Fruit fly (Drosophila melanogaster): ENCODE results near the gene Atg8a.
A peak's percentile ranks its signal among the peaks of the same experiment; 100 is the strongest.

Gene Atg8a

dm6 chrX:10745590-10745953 is 22.6 kb downstream of the Atg8a start:
- TF ChIP-seq ttk (optimal IDR thresholded peaks at IDR 0.05), result no peak
- TF ChIP-seq psq (optimal IDR thresholded peaks at IDR 0.05), result no peak
- no peak for TF ChIP-seq Myc (optimal IDR thresholded peaks at IDR 0.05)
- TF ChIP-seq insv (optimal IDR thresholded peaks at IDR 0.05), result no peak
- TF ChIP-seq h (optimal IDR thresholded peaks at IDR 0.05), result no peak
- TF ChIP-seq Sin3A (optimal IDR thresholded peaks at IDR 0.05), result no peak

DNA sequence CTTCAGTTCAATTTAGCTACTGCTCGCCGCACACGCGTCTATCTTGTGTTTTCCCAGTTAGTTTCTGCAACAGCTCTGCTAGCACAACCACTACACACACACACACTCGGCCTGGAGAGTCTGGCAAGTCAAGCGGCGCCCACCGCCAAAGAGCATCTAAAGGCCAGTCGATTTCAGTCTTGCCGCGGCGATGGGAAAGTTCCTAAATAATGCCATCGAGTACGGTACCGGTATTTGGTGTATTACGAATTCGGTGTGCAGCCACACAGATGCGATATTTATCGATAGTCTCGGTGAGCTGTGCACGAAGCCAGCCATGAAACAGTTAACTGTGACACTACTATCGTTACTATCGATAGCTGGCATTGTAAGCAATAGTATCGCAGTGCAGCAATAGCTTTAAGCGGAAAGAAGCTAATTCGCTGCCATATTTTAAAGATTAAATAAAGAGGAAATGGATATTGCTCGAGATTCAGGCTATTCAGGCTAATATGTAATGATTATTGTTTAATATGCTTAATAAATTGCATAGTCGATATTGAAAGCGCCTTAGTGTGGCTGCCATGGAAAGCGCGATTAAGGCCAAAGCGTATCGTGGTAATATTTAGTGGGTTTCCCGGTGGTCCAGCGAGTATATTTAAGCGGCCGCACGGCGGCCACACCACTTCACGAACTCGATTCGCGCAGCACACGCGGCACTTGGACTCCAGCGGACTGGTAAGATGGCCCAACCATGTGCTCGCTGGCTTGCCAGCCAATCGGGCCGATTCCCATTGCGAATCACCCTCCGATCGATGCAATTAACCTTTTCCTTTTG is 23.2 kb downstream of the Atg8a start, which contains the start of gene stx:
TSS of gene stx (minus strand) at position 171 of the 817 bp plus-strand sequence.
- TF ChIP-seq psq (optimal IDR thresholded peaks at IDR 0.05) (no peak), Myc (optimal IDR thresholded peaks at IDR 0.05) (no peak), ttk (optimal IDR thresholded peaks at IDR 0.05) (no peak), Sin3A (optimal IDR thresholded peaks at IDR 0.05) (peak; percentile 100), h (optimal IDR thresholded peaks at IDR 0.05) (no peak), insv (optimal IDR thresholded peaks at IDR 0.05) (peak; percentile 3)

dm6 chrX:10744315-10744767 is 23.8 kb downstream of the Atg8a start, which contains the start of gene ras:
Gene ras, plus strand, starts transcription at chrX:10744502.
- TF ChIP-seq Myc (optimal IDR thresholded peaks at IDR 0.05), result no peak

dm6 chrX:10743825-10744224 is 24.3 kb downstream of the Atg8a start:
- no peak for TF ChIP-seq ttk (optimal IDR thresholded peaks at IDR 0.05)
- no peak for TF ChIP-seq Sin3A (optimal IDR thresholded peaks at IDR 0.05)

DNA sequence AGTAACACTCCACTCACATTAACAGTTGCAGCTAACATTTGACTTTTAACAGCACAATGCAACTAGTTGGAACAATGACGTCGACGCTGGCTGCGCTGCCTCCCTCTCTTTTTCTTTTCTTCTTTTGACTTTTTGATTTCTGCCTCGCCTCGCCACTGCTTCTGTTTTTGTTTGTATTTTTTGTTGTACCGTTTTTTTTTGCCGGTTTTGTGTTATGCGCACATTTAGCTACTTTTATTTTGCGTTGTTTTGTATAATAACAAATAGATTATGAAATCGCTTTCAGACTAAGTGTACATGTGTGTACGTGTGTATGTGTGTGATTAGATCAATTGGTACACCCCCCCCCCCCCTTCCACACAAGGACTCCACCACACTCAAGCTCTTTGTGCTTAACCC is 25.6 kb downstream of the Atg8a start:
- TF ChIP-seq Myc (optimal IDR thresholded peaks at IDR 0.05) (no peak), Sin3A (optimal IDR thresholded peaks at IDR 0.05) (no peak), h (optimal IDR thresholded peaks at IDR 0.05) (no peak), ttk (optimal IDR thresholded peaks at IDR 0.05) (no peak), psq (optimal IDR thresholded peaks at IDR 0.05) (no peak), insv (optimal IDR thresholded peaks at IDR 0.05) (no peak)

dm6 chrX:10741754-10742577 is 26.2 kb downstream of the Atg8a start:
- no peak for TF ChIP-seq ttk (optimal IDR thresholded peaks at IDR 0.05)
- peak; percentile 9 for TF ChIP-seq psq (optimal IDR thresholded peaks at IDR 0.05)

- TF ChIP-seq Sin3A (optimal IDR thresholded peaks at IDR 0.05), result no peak
Observed at dm6 chrX:10740953-10741500, 27.1 kb downstream of the Atg8a start.

DNA sequence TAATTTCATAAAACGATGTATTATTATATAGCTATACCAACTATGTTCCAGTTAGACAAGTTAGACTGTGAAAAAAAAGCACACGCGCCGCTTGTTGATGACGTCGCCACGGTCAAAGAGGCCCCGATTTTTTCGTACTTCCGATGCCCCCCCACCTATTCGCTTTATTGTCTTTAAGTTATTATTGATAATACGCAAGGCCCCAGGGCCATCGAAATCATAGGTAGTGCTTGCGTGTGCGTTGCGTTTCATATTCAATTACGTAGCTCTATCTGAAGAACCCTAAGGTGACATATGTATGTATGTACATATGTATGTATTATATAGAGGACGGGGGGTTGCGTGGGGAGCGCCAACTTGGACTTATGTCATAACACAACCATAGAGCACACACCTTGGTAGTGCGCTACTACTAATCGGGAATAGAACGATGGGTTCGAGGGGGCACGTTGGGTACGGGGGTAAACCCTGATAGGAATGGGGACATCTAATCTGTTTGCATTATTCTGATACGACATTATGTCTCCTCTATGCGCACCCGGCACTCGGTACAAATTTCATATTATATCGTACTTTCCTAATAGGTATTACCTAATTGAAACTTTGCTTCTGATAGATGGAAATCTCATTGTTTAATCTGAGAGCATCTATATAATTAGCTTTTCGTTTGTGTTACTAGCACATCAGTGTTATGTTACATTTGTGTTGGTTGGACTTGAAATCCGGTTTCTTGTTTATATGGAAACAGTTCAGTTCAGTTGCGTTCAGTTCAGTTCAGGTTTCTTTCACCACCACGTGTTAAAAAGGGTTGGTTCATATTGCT is 28.3 kb downstream of the Atg8a start:
- TF ChIP-seq Myc (optimal IDR thresholded peaks at IDR 0.05) (no peak), h (optimal IDR thresholded peaks at IDR 0.05) (no peak), ttk (optimal IDR thresholded peaks at IDR 0.05) (no peak), psq (optimal IDR thresholded peaks at IDR 0.05) (no peak), insv (optimal IDR thresholded peaks at IDR 0.05) (no peak)

DNA sequence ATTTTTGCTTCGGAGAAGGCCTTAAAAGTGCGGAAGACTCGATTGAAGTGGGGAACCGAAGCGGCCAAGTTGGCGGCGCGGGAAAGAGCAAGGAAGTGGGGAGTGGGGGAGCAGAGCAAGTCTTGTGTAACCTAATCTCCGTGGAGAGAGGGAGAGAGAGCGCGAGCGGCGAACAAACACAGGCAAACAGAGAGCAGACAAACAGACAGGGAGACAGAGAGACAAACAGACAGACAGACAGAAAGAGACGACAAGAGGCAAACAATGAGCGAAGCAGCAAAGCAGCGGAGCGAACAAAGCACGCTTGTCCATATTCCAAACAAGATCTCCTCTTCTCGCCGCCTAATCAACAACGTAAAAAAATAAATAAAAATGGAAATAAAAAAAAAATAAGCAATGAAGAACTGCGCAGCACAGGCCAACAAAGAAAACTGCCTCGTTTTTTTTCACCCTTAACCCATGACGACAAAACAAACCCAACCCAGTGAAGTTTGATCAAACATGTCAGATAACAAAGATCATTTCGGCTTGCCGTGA is 29.2 kb downstream of the Atg8a start:
- no peak for TF ChIP-seq insv (optimal IDR thresholded peaks at IDR 0.05)
- no peak for TF ChIP-seq psq (optimal IDR thresholded peaks at IDR 0.05)

DNA sequence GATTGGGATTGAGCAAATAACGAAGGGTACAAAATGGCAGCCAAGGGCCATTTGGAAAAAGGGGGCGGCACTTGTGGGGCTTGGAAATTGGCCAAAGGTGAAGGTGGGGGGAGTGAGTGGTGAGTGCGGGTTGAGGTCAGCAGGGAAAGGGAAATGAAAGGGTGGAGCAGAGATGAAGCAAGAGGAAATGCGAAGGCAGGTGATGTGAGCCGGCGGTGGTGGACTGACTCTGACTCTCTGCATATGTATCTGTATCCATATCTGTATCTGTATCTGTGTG is 30.0 kb downstream of the Atg8a start:
- no peak for TF ChIP-seq insv (optimal IDR thresholded peaks at IDR 0.05)

- no peak for TF ChIP-seq Myc (optimal IDR thresholded peaks at IDR 0.05)
- no peak for TF ChIP-seq psq (optimal IDR thresholded peaks at IDR 0.05)
- no peak for TF ChIP-seq Sin3A (optimal IDR thresholded peaks at IDR 0.05)
- TF ChIP-seq h (optimal IDR thresholded peaks at IDR 0.05), result no peak
- no peak for TF ChIP-seq insv (optimal IDR thresholded peaks at IDR 0.05)
- TF ChIP-seq ttk (optimal IDR thresholded peaks at IDR 0.05), result no peak
Observed at dm6 chrX:10737422-10738150, 30.6 kb downstream of the Atg8a start.
